Fruit fly (Drosophila melanogaster) whole organism: ENCODE measurements around the gene Glyat.

Source experiments
- CG8478 ChIP-seq: fragments of >200 bp; optimal IDR thresholded peaks from 2 replicates; lab custom pipeline; 2018; ENCODE audit warnings: inconsistent platforms
- Dll ChIP-seq: fragments of >200 bp; optimal IDR thresholded peaks from 2 replicates; lab custom pipeline; 2017
- EcR ChIP-seq, 2 experiments: fragments of >200 bp; optimal IDR thresholded peaks; 2 replicates each; lab custom pipeline; 2017; ENCODE audit warnings: missing biosample characterization in 2 of 2, missing genetic modification characterization in 2 of 2, missing genetic modification reagents in 2 of 2
- pan ChIP-seq: fragments of >200 bp; optimal IDR thresholded peaks from 2 replicates; lab custom pipeline; 2017
- psq ChIP-seq: fragments of >200 bp; optimal IDR thresholded peaks from 2 replicates; lab custom pipeline; 2017
- usp ChIP-seq: fragments of >200 bp; optimal IDR thresholded peaks from 2 replicates; lab custom pipeline; 2017; ENCODE audit warnings: missing biosample characterization, missing genetic modification characterization, mixed read lengths

The Glyat gene

dm6 chr2L:8029160-8029852, 18.9 kb upstream of the Glyat start, which contains the start of gene baf:
Gene baf, plus strand, starts transcription at chr2L:8029462.
- TF ChIP-seq pan (lab: Kevin White, UChicago), result no peak
- no peak for TF ChIP-seq CG8478 (lab: Kevin White, UChicago)
- TF ChIP-seq EcR (GFP tag; optimal IDR thresholded peaks at IDR 0.05; lab: Kevin White, UChicago), result no peak
- no peak for TF ChIP-seq psq
- no peak for TF ChIP-seq Dll (lab: Kevin White, UChicago)
- TF ChIP-seq usp (GFP tag; lab: Kevin White, UChicago), result no peak

dm6 chr2L:8024325-8024724, 13.9 kb upstream of the Glyat start:
- TF ChIP-seq usp (GFP tag; lab: Kevin White, UChicago) (no peak), EcR (GFP tag; optimal IDR thresholded peaks at IDR 0.05; lab: Kevin White, UChicago) (no peak), CG8478 (lab: Kevin White, UChicago) (no peak), pan (lab: Kevin White, UChicago) (no peak), Dll (lab: Kevin White, UChicago) (no peak), psq (no peak)

- TF ChIP-seq pan (lab: Kevin White, UChicago) (no peak), CG8478 (lab: Kevin White, UChicago) (no peak), psq (no peak), usp (GFP tag; lab: Kevin White, UChicago) (no peak), EcR (GFP tag; optimal IDR thresholded peaks at IDR 0.05; lab: Kevin White, UChicago) (no peak), Dll (lab: Kevin White, UChicago) (no peak)
Measured at dm6 chr2L:8012551-8012950, 2.1 kb upstream of the Glyat start.

dm6 chr2L:8009283-8010211, 905 bp downstream of the Glyat start, which contains the start of gene CG12560:
Gene CG12560, minus strand, starts transcription at chr2L:8009477.
- TF ChIP-seq psq, result no peak
- no peak for TF ChIP-seq EcR (GFP tag; optimal IDR thresholded peaks at IDR 0.05; lab: Kevin White, UChicago)
- TF ChIP-seq CG8478 (lab: Kevin White, UChicago), result no peak
- no peak for TF ChIP-seq pan (lab: Kevin White, UChicago)
- TF ChIP-seq usp (GFP tag; lab: Kevin White, UChicago), result no peak
- TF ChIP-seq Dll (lab: Kevin White, UChicago), result no peak

- no peak for TF ChIP-seq psq
- TF ChIP-seq usp (GFP tag; lab: Kevin White, UChicago), result no peak
- TF ChIP-seq CG8478 (lab: Kevin White, UChicago), result no peak
- TF ChIP-seq pan (lab: Kevin White, UChicago), result no peak
- TF ChIP-seq Dll (lab: Kevin White, UChicago), result no peak
- TF ChIP-seq EcR (GFP tag; optimal IDR thresholded peaks at IDR 0.05; lab: Kevin White, UChicago), result no peak
Measured at dm6 chr2L:8007160-8007876, 3.1 kb downstream of the Glyat start, which contains the start of gene Spn28Dc. Gene Spn28Dc, minus strand, starts transcription at chr2L:8007210.

- TF ChIP-seq pan (lab: Kevin White, UChicago) (no peak), CG8478 (lab: Kevin White, UChicago) (no peak), usp (GFP tag; lab: Kevin White, UChicago) (no peak), EcR (GFP tag; optimal IDR thresholded peaks at IDR 0.05; lab: Kevin White, UChicago) (no peak), psq (no peak), Dll (lab: Kevin White, UChicago) (no peak)
Measured at dm6 chr2L:8006038-8006437, 4.4 kb downstream of the Glyat start.

dm6 chr2L:8004072-8004471, 6.4 kb downstream of the Glyat start, which contains the start of gene Wwox:
Gene Wwox, minus strand, starts transcription at chr2L:8004286.
- TF ChIP-seq usp (GFP tag; lab: Kevin White, UChicago) (no peak), pan (lab: Kevin White, UChicago) (no peak), EcR (GFP tag; optimal IDR thresholded peaks at IDR 0.05; lab: Kevin White, UChicago) (no peak), psq (no peak), Dll (lab: Kevin White, UChicago) (no peak), CG8478 (lab: Kevin White, UChicago) (no peak)

dm6 chr2L:8001694-8002627, 8.5 kb downstream of the Glyat start:
- peak; percentile 41 for TF ChIP-seq pan (lab: Kevin White, UChicago)
- peak in 1 of 2 experiments; percentile 13 for TF ChIP-seq EcR (GFP tag; optimal IDR thresholded peaks at IDR 0.05; lab: Kevin White, UChicago)
- no peak for TF ChIP-seq psq

- no peak for TF ChIP-seq EcR (GFP tag; optimal IDR thresholded peaks at IDR 0.05; lab: Kevin White, UChicago)
- TF ChIP-seq Dll (lab: Kevin White, UChicago), result no peak
- no peak for TF ChIP-seq pan (lab: Kevin White, UChicago)
- no peak for TF ChIP-seq CG8478 (lab: Kevin White, UChicago)
- TF ChIP-seq psq, result no peak
- TF ChIP-seq usp (GFP tag; lab: Kevin White, UChicago), result no peak
Measured at dm6 chr2L:8000578-8001040, 9.8 kb downstream of the Glyat start.

dm6 chr2L:7998655-7999054, 11.8 kb downstream of the Glyat start, which contains the start of gene Sirup:
Gene Sirup, plus strand, starts transcription at chr2L:7998869.
- TF ChIP-seq pan (lab: Kevin White, UChicago), result no peak
- TF ChIP-seq EcR (GFP tag; optimal IDR thresholded peaks at IDR 0.05; lab: Kevin White, UChicago), result no peak
- TF ChIP-seq Dll (lab: Kevin White, UChicago), result no peak
- no peak for TF ChIP-seq psq
- no peak for TF ChIP-seq CG8478 (lab: Kevin White, UChicago)
- TF ChIP-seq usp (GFP tag; lab: Kevin White, UChicago), result no peak
